Fruit fly (Drosophila melanogaster): Measurements from ENCODE around the gene CG6966.

The CG6966 gene

dm6 chr3R:15123036-15123715 lies 27.7 kb upstream of the CG6966 start:
- no peak for TF ChIP-seq Sox15 (GFP tag; optimal IDR thresholded peaks at IDR 0.05)
- TF ChIP-seq fkh (GFP tag; optimal IDR thresholded peaks at IDR 0.05) = peak; percentile 55

dm6 chr3R:15121599-15122394 lies 26.4 kb upstream of the CG6966 start:
- peak; percentile 36 for TF ChIP-seq fkh (GFP tag; optimal IDR thresholded peaks at IDR 0.05)
- peak; percentile 28 for TF ChIP-seq svp (GFP tag)
- TF ChIP-seq CG9139 (GFP tag; optimal IDR thresholded peaks at IDR 0.05) = no peak
- TF ChIP-seq Hr38 (GFP tag; optimal IDR thresholded peaks at IDR 0.05) = no peak

- peak; percentile 38 for TF ChIP-seq Eip78C (GFP tag)
- no peak for TF ChIP-seq Met (GFP tag; optimal IDR thresholded peaks at IDR 0.05)
- TF ChIP-seq CG3919 (GFP tag; optimal IDR thresholded peaks at IDR 0.05) = peak; percentile 1
- no peak for TF ChIP-seq fd59A (GFP tag; optimal IDR thresholded peaks at IDR 0.05)
- no peak for TF ChIP-seq Sox102F (GFP tag; optimal IDR thresholded peaks at IDR 0.05)
- TF ChIP-seq CG11902 (GFP tag; optimal IDR thresholded peaks at IDR 0.05) = no peak
- no peak for TF ChIP-seq CG6276 (GFP tag; optimal IDR thresholded peaks at IDR 0.05)
These were observed 24.3 kb upstream of the CG6966 start for dm6 chr3R:15119730-15120129.

DNA sequence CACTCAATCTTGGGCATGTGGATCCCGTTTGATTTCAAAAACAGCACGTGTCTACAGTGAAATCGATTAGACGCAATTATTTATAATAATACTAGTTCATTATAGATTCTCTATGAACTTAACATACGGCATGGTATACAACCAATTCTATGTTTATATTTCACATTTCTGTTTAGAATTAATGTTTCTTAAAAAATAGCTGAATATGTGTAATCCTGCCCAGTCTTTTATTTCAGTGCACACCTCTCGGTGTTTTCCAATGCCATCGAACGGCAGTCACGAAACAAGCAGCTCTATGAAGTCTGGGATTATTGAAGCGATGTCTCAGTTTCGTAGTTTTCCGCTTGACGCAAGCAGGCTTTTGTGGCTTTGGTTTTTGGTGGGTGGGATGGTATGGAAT lies 22.3 kb upstream of the CG6966 start:
- no peak for TF ChIP-seq fd59A (GFP tag; optimal IDR thresholded peaks at IDR 0.05)
- TF ChIP-seq Eip78C (GFP tag) = peak; percentile 55
- TF ChIP-seq CG1621 (tag; optimal IDR thresholded peaks at IDR 0.05) = no peak
- TF ChIP-seq CG11902 (GFP tag; optimal IDR thresholded peaks at IDR 0.05) = no peak
- no peak for TF ChIP-seq CG31627 (GFP tag; optimal IDR thresholded peaks at IDR 0.05)
- no peak for TF ChIP-seq Hr4 (GFP tag; optimal IDR thresholded peaks at IDR 0.05)
- TF ChIP-seq pdm3 (GFP tag; optimal IDR thresholded peaks at IDR 0.05) = no peak
- TF ChIP-seq CG10669 (GFP tag; optimal IDR thresholded peaks at IDR 0.05) = no peak
- TF ChIP-seq Lpt (GFP tag; optimal IDR thresholded peaks at IDR 0.05) = no peak
- peak; percentile 25; the same call in 1 of the 2 replicates for TF ChIP-seq Gug (GFP tag; IDR thresholded peaks at IDR 0.05)
- peak; percentile 19 for TF ChIP-seq CG32006 (GFP tag; optimal IDR thresholded peaks at IDR 0.05)

dm6 chr3R:15114465-15115228 lies 19.2 kb upstream of the CG6966 start:
- peak; percentile 61 for TF ChIP-seq CG7368 (GFP tag; optimal IDR thresholded peaks at IDR 0.05)
- TF ChIP-seq cyc (GFP tag; optimal IDR thresholded peaks at IDR 0.05) = peak; percentile 53
- TF ChIP-seq spab (GFP tag; optimal IDR thresholded peaks at IDR 0.05) = peak; percentile 82
- peak; percentile 66 for TF ChIP-seq acj6 (GFP tag; optimal IDR thresholded peaks at IDR 0.05)
- TF ChIP-seq CG32006 (GFP tag; optimal IDR thresholded peaks at IDR 0.05) = peak; percentile 96
- TF ChIP-seq net (GFP tag; optimal IDR thresholded peaks at IDR 0.05) = peak; percentile 78
- TF ChIP-seq CG10669 (GFP tag; optimal IDR thresholded peaks at IDR 0.05) = peak; percentile 77
- TF ChIP-seq CG11294 (GFP tag; IDR thresholded peaks at IDR 0.05) = no peak
- peak; percentile 62 for TF ChIP-seq CG8632 (GFP tag; optimal IDR thresholded peaks at IDR 0.05)
- no peak for TF ChIP-seq Ets21C (GFP tag; optimal IDR thresholded peaks at IDR 0.05)
- no peak for TF ChIP-seq CG6854 (GFP tag; optimal IDR thresholded peaks at IDR 0.05)
- peak; percentile 69 for TF ChIP-seq CG11762 (GFP tag; optimal IDR thresholded peaks at IDR 0.05; ENCODE audit: insufficient read depth)
- peak; percentile 59 for TF ChIP-seq CG6792 (GFP tag; optimal IDR thresholded peaks at IDR 0.05)
- TF ChIP-seq Hr39 (GFP tag; optimal IDR thresholded peaks at IDR 0.05) = peak; percentile 34
- TF ChIP-seq Sox15 (GFP tag; optimal IDR thresholded peaks at IDR 0.05) = peak; percentile 58
- TF ChIP-seq CG6163 (GFP tag; IDR thresholded peaks at IDR 0.05) = peak; percentile 58; the same call in 2 of the 3 replicates
- TF ChIP-seq lz (GFP tag; optimal IDR thresholded peaks at IDR 0.05) = peak; percentile 22
- TF ChIP-seq CG6808 (GFP tag; optimal IDR thresholded peaks at IDR 0.05) = peak; percentile 81
- peak; percentile 60 for TF ChIP-seq Gug (GFP tag; IDR thresholded peaks at IDR 0.05)
- TF ChIP-seq pdm3 (GFP tag; optimal IDR thresholded peaks at IDR 0.05) = peak; percentile 81
- peak; percentile 62 for TF ChIP-seq fkh (GFP tag; optimal IDR thresholded peaks at IDR 0.05)
- peak; percentile 82 for TF ChIP-seq fd59A (GFP tag; optimal IDR thresholded peaks at IDR 0.05)
- no peak for TF ChIP-seq fd85E (GFP tag; optimal IDR thresholded peaks at IDR 0.05)
- peak; percentile 88 for TF ChIP-seq CG4318 (GFP tag; optimal IDR thresholded peaks at IDR 0.05)
- TF ChIP-seq Eip78C (GFP tag) = peak; percentile 95
- TF ChIP-seq esn (GFP tag; optimal IDR thresholded peaks at IDR 0.05) = peak; percentile 23
- TF ChIP-seq CG31627 (GFP tag; optimal IDR thresholded peaks at IDR 0.05) = peak; percentile 13
- TF ChIP-seq dsx (GFP tag; optimal IDR thresholded peaks at IDR 0.05; ENCODE audit: poor library complexity, severe bottlenecking) = peak; percentile 66
